Fruit fly (Drosophila melanogaster) whole organism, embryonic: ENCODE measurements around the gene mRRF2.

Experiments
- CG10267 ChIP-seq: fragments of 200-800 bp; sonication (Bioruptor generic); optimal IDR thresholded peaks from 2 replicates; lab custom pipeline; 2018; ENCODE audit warnings: missing biosample characterization, mild to moderate bottlenecking, missing genetic modification characterization, moderate library complexity
- CG10321 ChIP-seq: fragments of 200-800 bp; sonication (Bioruptor generic); IDR thresholded peaks from 2 replicates; pipeline ENCODE4 v1.3.6; 2022; ENCODE audit warnings: missing biosample characterization, missing genetic modification characterization
- CG10462 ChIP-seq: fragments of 200-800 bp; sonication (Bioruptor generic); optimal IDR thresholded peaks from 2 replicates; lab custom pipeline; 2016; ENCODE audit warnings: missing biosample characterization, missing genetic modification characterization
- CG10959 ChIP-seq: fragments of 200-800 bp; sonication (Bioruptor generic); IDR thresholded peaks from 2 replicates; pipeline ENCODE4 v1.3.6; 2022; ENCODE audit warnings: missing biosample characterization, missing genetic modification characterization
- CG11504 ChIP-seq: fragments of 200-800 bp; sonication (Bioruptor generic); optimal IDR thresholded peaks from 3 replicates; lab custom pipeline; 2019; ENCODE audit warnings: missing biosample characterization, mild to moderate bottlenecking, missing genetic modification characterization, moderate library complexity
- CG12071 ChIP-seq: fragments of 200-800 bp; sonication (Bioruptor generic); optimal IDR thresholded peaks from 3 replicates; lab custom pipeline; 2018; ENCODE audit warnings: missing biosample characterization, mild to moderate bottlenecking, missing genetic modification characterization
- CG12219 ChIP-seq: fragments of 200-800 bp; sonication (Bioruptor generic); optimal IDR thresholded peaks from 3 replicates; lab custom pipeline; 2018; ENCODE audit warnings: missing biosample characterization, mild to moderate bottlenecking, missing genetic modification characterization
- CG12942 ChIP-seq: fragments of 200-800 bp; sonication (Bioruptor generic); optimal IDR thresholded peaks from 3 replicates; lab custom pipeline; 2016; ENCODE audit warnings: missing biosample characterization, missing genetic modification characterization
- CG14050 ChIP-seq: fragments of 200-800 bp; sonication (Bioruptor generic); IDR thresholded peaks from 3 replicates; pipeline ENCODE4 v1.3.6; 2022; ENCODE audit warnings: missing biosample characterization, missing genetic modification characterization
- CG14965 ChIP-seq: fragments of 200-800 bp; sonication (Bioruptor generic); optimal IDR thresholded peaks from 2 replicates; lab custom pipeline; 2016; ENCODE audit warnings: missing biosample characterization, missing genetic modification characterization, borderline replicate concordance
- CG15696 ChIP-seq: fragments of 200-800 bp; sonication (Bioruptor generic); optimal IDR thresholded peaks from 2 replicates; lab custom pipeline; 2019; ENCODE audit warnings: missing biosample characterization, mild to moderate bottlenecking, missing genetic modification characterization, moderate library complexity
- CG17361 ChIP-seq: fragments of 200-800 bp; sonication (Bioruptor generic); IDR thresholded peaks from 3 replicates; pipeline ENCODE4 v1.3.6; 2022; ENCODE audit warnings: missing biosample characterization, missing genetic modification characterization
- CG18619 ChIP-seq: fragments of 200-800 bp; sonication (Bioruptor generic); optimal IDR thresholded peaks from 3 replicates; lab custom pipeline; 2017; ENCODE audit warnings: missing biosample characterization, mild to moderate bottlenecking, missing genetic modification characterization
- CG30020 ChIP-seq: fragments of 200-800 bp; optimal IDR thresholded peaks from 2 replicates; lab custom pipeline; 2019; ENCODE audit warnings: missing biosample characterization, mild to moderate bottlenecking, missing genetic modification characterization, moderate library complexity
- CG3407 ChIP-seq: fragments of 200-800 bp; sonication (Bioruptor generic); optimal IDR thresholded peaks from 2 replicates; lab custom pipeline; 2018; ENCODE audit warnings: missing biosample characterization, mild to moderate bottlenecking, missing genetic modification characterization
- CG4328 ChIP-seq: fragments of 200-800 bp; sonication (Bioruptor generic); optimal IDR thresholded peaks from 3 replicates; lab custom pipeline; 2017; ENCODE audit warnings: missing biosample characterization, missing genetic modification reagents, missing genetic modification characterization
- CG4424 ChIP-seq: fragments of 200-800 bp; sonication (Bioruptor generic); optimal IDR thresholded peaks from 3 replicates; lab custom pipeline; 2016; ENCODE audit warnings: missing biosample characterization, missing genetic modification characterization
- CG4707 ChIP-seq: fragments of 200-800 bp; sonication (Bioruptor generic); optimal IDR thresholded peaks from 2 replicates; lab custom pipeline; 2018; ENCODE audit warnings: missing biosample characterization, mild to moderate bottlenecking, missing genetic modification characterization, moderate library complexity
- CG5953 ChIP-seq: fragments of 200-800 bp; sonication (Bioruptor generic); IDR thresholded peaks from 2 replicates; pipeline ENCODE4 v1.3.6; 2022; ENCODE audit warnings: missing biosample characterization, missing genetic modification characterization
- CG6272 ChIP-seq: fragments of 200-800 bp; sonication (Bioruptor generic); IDR thresholded peaks from 2 replicates; pipeline ENCODE4 v1.3.6; 2022; ENCODE audit warnings: missing biosample characterization, missing genetic modification characterization
- CG6689 ChIP-seq: fragments of 200-800 bp; sonication (Bioruptor generic); IDR thresholded peaks from 2 replicates; pipeline ENCODE4 v1.3.6; 2022; ENCODE audit warnings: missing biosample characterization, missing genetic modification characterization
- CG7372 ChIP-seq: fragments of 200-800 bp; sonication (Bioruptor generic); IDR thresholded peaks from 2 replicates; pipeline ENCODE4 v1.3.6; 2022; ENCODE audit warnings: missing biosample characterization, missing genetic modification characterization
- CG9215 ChIP-seq: fragments of 200-800 bp; sonication (Bioruptor generic); IDR thresholded peaks from 2 replicates; pipeline ENCODE4 v1.3.6; 2022; ENCODE audit warnings: missing biosample characterization, missing genetic modification characterization
- CG9817 ChIP-seq: fragments of 200-800 bp; sonication (Bioruptor generic); optimal IDR thresholded peaks from 2 replicates; lab custom pipeline; 2018; ENCODE audit warnings: missing biosample characterization, mild to moderate bottlenecking, missing genetic modification characterization, moderate library complexity
- CTCF ChIP-seq: fragments of 200-800 bp; sonication (Bioruptor generic); optimal IDR thresholded peaks from 2 replicates; lab custom pipeline; 2017; ENCODE audit warnings: missing biosample characterization, mild to moderate bottlenecking, missing genetic modification characterization, moderate library complexity
- Camta ChIP-seq: fragments of 200-800 bp; sonication (Bioruptor generic); optimal IDR thresholded peaks from 2 replicates; lab custom pipeline; 2016; ENCODE audit warnings: missing biosample characterization, missing genetic modification characterization
- HLH4C ChIP-seq: fragments of 200-800 bp; sonication (Bioruptor generic); IDR thresholded peaks from 3 replicates; pipeline ENCODE4 v1.3.6; 2022; ENCODE audit warnings: missing biosample characterization, missing genetic modification characterization; ENCODE audit not compliant: partially characterized antibody
- Hr78 ChIP-seq, 2 experiments: fragments of 200-800 bp in 1 of 2; fragments of >200 bp in 1 of 2; sonication (Bioruptor generic) in 1 of 2; optimal IDR thresholded peaks; 2 replicates each; lab custom pipeline; 2017 to 2019; ENCODE audit warnings: missing biosample characterization in 2 of 2, missing genetic modification characterization in 2 of 2, mild to moderate bottlenecking in 1 of 2, moderate library complexity in 1 of 2
- Mad ChIP-seq: fragments of 200-800 bp; sonication (Bioruptor generic); optimal IDR thresholded peaks from 2 replicates; lab custom pipeline; 2016; ENCODE audit warnings: missing biosample characterization, missing genetic modification characterization
- Meics ChIP-seq: fragments of 200-800 bp; sonication (Bioruptor generic); optimal IDR thresholded peaks from 2 replicates; lab custom pipeline; 2017; ENCODE audit warnings: missing biosample characterization, mild to moderate bottlenecking, missing genetic modification characterization
- Mes4 ChIP-seq: fragments of 200-800 bp; sonication (Bioruptor generic); optimal IDR thresholded peaks from 2 replicates; lab custom pipeline; 2016; ENCODE audit warnings: missing biosample characterization, missing genetic modification characterization
- Myb ChIP-seq: fragments of 200-800 bp; sonication (Bioruptor generic); optimal IDR thresholded peaks from 2 replicates; lab custom pipeline; 2016; ENCODE audit warnings: missing biosample characterization, missing genetic modification characterization
- Poxn ChIP-seq: fragments of 200-800 bp; sonication (Bioruptor generic); IDR thresholded peaks from 2 replicates; pipeline ENCODE4 v1.3.6; 2022; ENCODE audit warnings: missing biosample characterization, missing genetic modification characterization
- amos ChIP-seq: fragments of 200-800 bp; sonication (Bioruptor generic); IDR thresholded peaks from 2 replicates; pipeline ENCODE4 v1.3.6; 2022; ENCODE audit warnings: missing biosample characterization, missing genetic modification characterization; ENCODE audit not compliant: partially characterized antibody
- ap ChIP-seq: fragments of 200-800 bp; sonication (Bioruptor generic); IDR thresholded peaks from 2 replicates; pipeline ENCODE4 v1.3.6; 2022; ENCODE audit warnings: missing biosample characterization, missing genetic modification characterization
- bab2 ChIP-seq: fragments of 200-800 bp; sonication (Bioruptor generic); optimal IDR thresholded peaks from 2 replicates; lab custom pipeline; 2016; ENCODE audit warnings: missing biosample characterization, missing genetic modification characterization
- bcd ChIP-seq: fragments of 200-800 bp; sonication (Bioruptor generic); optimal IDR thresholded peaks from 2 replicates; lab custom pipeline; 2017; ENCODE audit warnings: missing biosample characterization, mild to moderate bottlenecking, missing genetic modification characterization
- bowl ChIP-seq: fragments of 200-800 bp; sonication (Bioruptor generic); IDR thresholded peaks from 2 replicates; pipeline ENCODE4 v1.3.6; 2022; ENCODE audit warnings: missing biosample characterization, missing genetic modification characterization
- bsh ChIP-seq, 2 experiments: fragments of 200-800 bp; sonication (Bioruptor generic); optimal IDR thresholded peaks; 2 replicates each; lab custom pipeline; 2017 to 2018; ENCODE audit warnings: mild to moderate bottlenecking in 2 of 2, missing biosample characterization in 2 of 2, missing genetic modification characterization in 2 of 2, moderate library complexity in 1 of 2
- dimm ChIP-seq: fragments of 200-800 bp; sonication (Bioruptor generic); IDR thresholded peaks from 2 replicates; pipeline ENCODE4 v1.3.6; 2022; ENCODE audit warnings: missing biosample characterization, missing genetic modification characterization
- dpn ChIP-seq, 2 experiments: fragments of 200-800 bp; sonication (Bioruptor generic); optimal IDR thresholded peaks; 3 replicates each; lab custom pipeline; 2016; ENCODE audit warnings: missing biosample characterization in 2 of 2, missing genetic modification characterization in 2 of 2
- lilli ChIP-seq: fragments of 200-800 bp; sonication (Bioruptor generic); optimal IDR thresholded peaks from 3 replicates; lab custom pipeline; 2016; ENCODE audit warnings: missing biosample characterization, missing genetic modification characterization
- odd ChIP-seq: fragments of 200-800 bp; sonication (Bioruptor generic); optimal IDR thresholded peaks from 2 replicates; lab custom pipeline; 2017; ENCODE audit warnings: missing biosample characterization, mild to moderate bottlenecking, missing genetic modification characterization
- otp ChIP-seq: fragments of 200-800 bp; sonication (Bioruptor generic); IDR thresholded peaks from 3 replicates; pipeline ENCODE4, ENCODE4 v1.3.6; 2022; ENCODE audit warnings: missing biosample characterization, missing genetic modification characterization
- pzg ChIP-seq: fragments of 200-800 bp; sonication (Bioruptor generic); optimal IDR thresholded peaks from 3 replicates; lab custom pipeline; 2018; ENCODE audit warnings: missing biosample characterization, mild to moderate bottlenecking, missing genetic modification characterization, moderate library complexity
- row ChIP-seq: fragments of 200-800 bp; sonication (Bioruptor generic); IDR thresholded peaks from 3 replicates; pipeline ENCODE4 v1.3.6; 2022; ENCODE audit warnings: missing biosample characterization, missing genetic modification characterization
- sc ChIP-seq, 3 experiments: fragments of >200 bp in 2 of 3; fragments of 200-800 bp in 1 of 3; sonication (Bioruptor generic) in 1 of 3; optimal IDR thresholded peaks; 2 replicates in 2 of 3; 3 replicates in 1 of 3; lab custom pipeline; 2017; ENCODE audit warnings: mild to moderate bottlenecking in 1 of 3, missing biosample characterization in 1 of 3, missing genetic modification characterization in 1 of 3, missing genetic modification reagents in 1 of 3
- sna ChIP-seq: fragments of 200-800 bp; sonication (Bioruptor generic); IDR thresholded peaks from 2 replicates; pipeline ENCODE4 v1.3.6; 2022; ENCODE audit warnings: missing biosample characterization, missing genetic modification characterization; ENCODE audit not compliant: partially characterized antibody
- tio ChIP-seq: fragments of 200-800 bp; sonication (Bioruptor generic); optimal IDR thresholded peaks from 2 replicates; lab custom pipeline; 2017; ENCODE audit warnings: missing biosample characterization, missing genetic modification characterization, inconsistent platforms

mRRF2 gene

dm6 chr3R:22663115-22663514, 49.6 kb downstream of the mRRF2 start (continued):
- TF ChIP-seq CG6272 (GFP tag; lab: Robert Waterston, UW) = no peak
- no peak for TF ChIP-seq Poxn (GFP tag; lab: Robert Waterston, UW)
- 0 out of 2 replicates have a peak, but pooled peaks have one; percentile 28 for TF ChIP-seq CG10321 (GFP tag; lab: Robert Waterston, UW)
- TF ChIP-seq Myb (GFP tag; lab: Kevin White, UChicago) = peak; percentile 18
- TF ChIP-seq dpn (GFP tag; optimal IDR thresholded peaks at IDR 0.05; lab: Kevin White, UChicago) = peak; percentile 48 to 75
- no peak for TF ChIP-seq CG14050 (GFP tag; lab: Robert Waterston, UW)
- TF ChIP-seq CG10462 (GFP tag; lab: Kevin White, UChicago) = peak; percentile 54
- TF ChIP-seq amos = no peak

dm6 chr3R:22664274-22664673, 50.8 kb downstream of the mRRF2 start:
- TF ChIP-seq bowl (GFP tag; lab: Robert Waterston, UW) (0 out of 2 replicates have a peak, but pooled peaks have one; percentile 23), CG10267 (tag; lab: Kevin White, UChicago) (no peak), Mad (GFP tag; lab: Kevin White, UChicago) (no peak), dimm (GFP tag; lab: Robert Waterston, UW) (0 out of 2 replicates have a peak, but pooled peaks have one; percentile 37), Meics (GFP tag; lab: Kevin White, UChicago) (no peak), ap (peak; percentile 38; the same call in 1 of the 2 replicates), CG12942 (peak; percentile 52), CG30020 (no peak), lilli (GFP tag; lab: Kevin White, UChicago) (peak; percentile 36), bsh (GFP tag; optimal IDR thresholded peaks at IDR 0.05; lab: Kevin White, UChicago) (peak; percentile 40 to 75), otp (GFP tag; lab: Robert Waterston, UW) (peak; percentile 65; the same call in 2 of the 3 replicates), CG9215 (GFP tag; lab: Robert Waterston, UW) (no peak), CG15696 (no peak), CG3407 (GFP tag; lab: Kevin White, UChicago) (no peak), CTCF (no peak), CG11504 (peak; percentile 65), CG10959 (GFP tag; lab: Robert Waterston, UW) (0 out of 2 replicates have a peak, but pooled peaks have one; percentile 43), odd (GFP tag; lab: Kevin White, UChicago) (no peak), CG9817 (tag; lab: Kevin White, UChicago) (peak; percentile 28), Mes4 (peak; percentile 16), pzg (GFP tag; lab: Kevin White, UChicago) (no peak), Camta (no peak), sc (optimal IDR thresholded peaks at IDR 0.05; lab: Kevin White, UChicago) (no peak), sc (GFP tag; optimal IDR thresholded peaks at IDR 0.05; lab: Kevin White, UChicago) (peak; percentile 30), CG14965 (GFP tag; lab: Kevin White, UChicago) (no peak), CG6689 (GFP tag; lab: Robert Waterston, UW) (peak; percentile 57; the same call in 1 of the 2 replicates), tio (GFP tag; lab: Kevin White, UChicago) (peak; percentile 8), CG18619 (GFP tag; lab: Kevin White, UChicago) (no peak), CG7372 (GFP tag; lab: Robert Waterston, UW) (no peak), row (GFP tag; lab: Robert Waterston, UW) (peak; percentile 69), CG10462 (GFP tag; lab: Kevin White, UChicago) (no peak), CG12071 (GFP tag; lab: Kevin White, UChicago) (peak; percentile 26), Hr78 (GFP tag; optimal IDR thresholded peaks at IDR 0.05; lab: Kevin White, UChicago) (no peak), CG17361 (0 out of 3 replicates have a peak, but pooled peaks have one; percentile 22), CG12219 (peak; percentile 31), CG4424 (GFP tag; lab: Kevin White, UChicago) (peak; percentile 4), bcd (GFP tag; lab: Kevin White, UChicago) (peak; percentile 35), sna (no peak), bab2 (GFP tag; lab: Kevin White, UChicago) (peak; percentile 44), CG5953 (GFP tag; lab: Robert Waterston, UW) (0 out of 2 replicates have a peak, but pooled peaks have one; percentile 38), HLH4C (GFP tag; lab: Robert Waterston, UW) (no peak), CG4707 (GFP tag; lab: Kevin White, UChicago) (peak; percentile 17), CG4328 (no peak)
